Worm (Caenorhabditis elegans) whole organism, L4 larva: Measurements from ENCODE around the gene T27A1.3.

Experiments used
- F44E2.7 ChIP-seq: fragments of 200-800 bp; sonication (Bioruptor generic); IDR thresholded peaks from 2 replicates; pipeline ENCODE4 v2.1.2; 2022; ENCODE audit warnings: missing genetic modification characterization, missing compliant biosample characterization
- aha-1 ChIP-seq: fragments of 150-350 bp; peaks from one replicate; lab custom pipeline; 2014; ENCODE audit warnings: missing biosample characterization, missing genetic modification characterization
- aly-2 ChIP-seq: sonication (generic microtip); optimal IDR thresholded peaks from 2 replicates; lab custom pipeline; 2018; ENCODE audit warnings: missing biosample characterization, missing genetic modification characterization
- ceh-44 ChIP-seq: fragments of 200-800 bp; sonication (Bioruptor generic); IDR thresholded peaks from 2 replicates; pipeline ENCODE4 v1.3.6; 2022; ENCODE audit warnings: missing genetic modification reagents, missing genetic modification characterization, missing compliant biosample characterization
- ces-1 ChIP-seq: fragments of 150-350 bp; sonication (generic microtip); optimal IDR thresholded peaks from 4 replicates; lab custom pipeline; 2014; ENCODE audit warnings: missing biosample characterization, missing genetic modification reagents, missing genetic modification characterization
- cey-2 ChIP-seq: sonication (generic microtip); optimal IDR thresholded peaks from 3 replicates; lab custom pipeline; 2017; ENCODE audit warnings: missing genetic modification characterization, mild to moderate bottlenecking, missing compliant biosample characterization, antibody characterized with exemption, borderline replicate concordance; ENCODE audit not compliant: insufficient read depth
- daf-8 ChIP-seq: fragments of 200-800 bp; sonication (Bioruptor generic); IDR thresholded peaks from 2 replicates; pipeline ENCODE4 v1.3.6; 2022; ENCODE audit warnings: missing genetic modification characterization, missing compliant biosample characterization
- duxl-1 ChIP-seq: sonication (generic microtip); optimal IDR thresholded peaks from 2 replicates; lab custom pipeline; 2016; ENCODE audit warnings: mild to moderate bottlenecking, missing genetic modification characterization, moderate library complexity, missing compliant biosample characterization; ENCODE audit not compliant: poor library complexity
- dve-1 ChIP-seq: sonication (generic microtip); optimal IDR thresholded peaks from 2 replicates; lab custom pipeline; 2017; ENCODE audit warnings: antibody characterized with exemption, mild to moderate bottlenecking, missing genetic modification characterization, missing compliant biosample characterization; ENCODE audit not compliant: insufficient read depth
- hlh-11 ChIP-seq: fragments of 200-800 bp; sonication (Bioruptor generic); optimal IDR thresholded peaks from 2 replicates; lab custom pipeline; 2018; ENCODE audit warnings: mild to moderate bottlenecking, missing genetic modification characterization, missing compliant biosample characterization
- hmg-1.1 ChIP-seq: fragments of 200-800 bp; sonication (Bioruptor generic); IDR thresholded peaks from 2 replicates; pipeline ENCODE4 v1.3.6; 2022; ENCODE audit warnings: missing genetic modification reagents, missing genetic modification characterization, missing compliant biosample characterization
- lin-13 ChIP-seq: fragments of 150-350 bp; optimal IDR thresholded peaks from 2 replicates; lab custom pipeline; 2014; ENCODE audit warnings: missing biosample characterization, missing genetic modification reagents, missing genetic modification characterization
- mep-1 ChIP-seq: fragments of 150-350 bp; sonication (generic microtip); optimal IDR thresholded peaks from 3 replicates; lab custom pipeline; 2014; ENCODE audit warnings: missing biosample characterization, missing genetic modification characterization
- mxl-2 ChIP-seq: fragments of 200-800 bp; sonication (Bioruptor generic); conservative IDR thresholded peaks from 2 replicates; pipeline ENCODE4 v1.3.6; 2022; ENCODE audit warnings: missing genetic modification reagents, missing genetic modification characterization, missing compliant biosample characterization
- mxl-3 ChIP-seq: fragments of 200-800 bp; sonication (Bioruptor generic); optimal IDR thresholded peaks from 2 replicates; lab custom pipeline; 2018; ENCODE audit warnings: mild to moderate bottlenecking, missing genetic modification characterization, missing compliant biosample characterization
- nhr-11 ChIP-seq: fragments of 150-350 bp; optimal IDR thresholded peaks from 2 replicates; lab custom pipeline; 2014; ENCODE audit warnings: missing biosample characterization, missing genetic modification characterization
- nhr-28 ChIP-seq: fragments of 150-350 bp; optimal IDR thresholded peaks from 2 replicates; lab custom pipeline; 2014; ENCODE audit warnings: missing biosample characterization, missing genetic modification characterization
- nhr-42 ChIP-seq: fragments of 200-800 bp; sonication (Bioruptor generic); IDR thresholded peaks from 2 replicates; pipeline ENCODE4 v1.3.6; 2022; ENCODE audit warnings: missing genetic modification characterization, missing compliant biosample characterization
- nhr-76 ChIP-seq: fragments of 150-350 bp; optimal IDR thresholded peaks from 2 replicates; lab custom pipeline; 2014; ENCODE audit warnings: missing biosample characterization, missing genetic modification characterization
- pha-4 ChIP-seq, 2 experiments: fragments of 150-350 bp in 1 of 2; fragments of 200-800 bp in 1 of 2; sonication (Bioruptor generic) in 1 of 2; IDR thresholded peaks in 1 of 2; optimal IDR thresholded peaks in 1 of 2; 2 replicates each; pipeline versions ENCODE4 v1.3.6 to Lab custom; 2014 to 2022; ENCODE audit warnings: missing genetic modification characterization in 2 of 2, missing genetic modification reagents in 2 of 2, missing biosample characterization in 1 of 2, missing compliant biosample characterization in 1 of 2
- pqm-1 ChIP-seq: sonication (generic microtip); optimal IDR thresholded peaks from 2 replicates; lab custom pipeline; 2017; ENCODE audit warnings: missing biosample characterization, missing genetic modification characterization
- saeg-2 ChIP-seq: fragments of 200-800 bp; sonication (Bioruptor generic); IDR thresholded peaks from 2 replicates; pipeline ENCODE4 v1.3.6; 2022; ENCODE audit warnings: missing genetic modification reagents, missing genetic modification characterization, missing compliant biosample characterization
- spr-3 ChIP-seq: fragments of 200-800 bp; sonication (Bioruptor generic); optimal IDR thresholded peaks from 2 replicates; lab custom pipeline; 2018; ENCODE audit warnings: mild to moderate bottlenecking, missing genetic modification characterization, missing compliant biosample characterization
- tra-1 ChIP-seq: fragments of 200-800 bp; sonication (Bioruptor generic); IDR thresholded peaks from 2 replicates; pipeline ENCODE4 v1.3.6; 2022; ENCODE audit warnings: missing genetic modification reagents, missing genetic modification characterization, missing compliant biosample characterization
- unc-62 ChIP-seq, 3 experiments: fragments of 150-350 bp in 1 of 3; sonication (generic microtip); optimal IDR thresholded peaks in 2 of 3; peaks in 1 of 3; 1 replicate in 1 of 3; 2 replicates in 2 of 3; lab custom pipeline; 2014 to 2017; ENCODE audit warnings: missing biosample characterization in 3 of 3, missing genetic modification characterization in 3 of 3, missing genetic modification reagents in 3 of 3, missing genotype in 1 of 3
- vab-7 ChIP-seq: fragments of 200-800 bp; sonication (Bioruptor generic); IDR thresholded peaks from 2 replicates; pipeline ENCODE4 v1.3.6; 2022; ENCODE audit warnings: missing genetic modification reagents, missing genetic modification characterization, missing compliant biosample characterization
- zfp-2 ChIP-seq: sonication (generic microtip); optimal IDR thresholded peaks from 2 replicates; lab custom pipeline; 2016; ENCODE audit warnings: mild to moderate bottlenecking, missing genetic modification characterization, missing compliant biosample characterization
- zfp-3 ChIP-seq: fragments of 200-800 bp; sonication (Bioruptor generic); conservative IDR thresholded peaks from 2 replicates; pipeline ENCODE4 v1.3.6; 2022; ENCODE audit warnings: missing genetic modification reagents, missing genetic modification characterization, missing compliant biosample characterization
- ztf-11 ChIP-seq: fragments of 150-350 bp; optimal IDR thresholded peaks from 2 replicates; lab custom pipeline; 2014; ENCODE audit warnings: missing biosample characterization, missing genetic modification characterization

T27A1.3 gene

DNA sequence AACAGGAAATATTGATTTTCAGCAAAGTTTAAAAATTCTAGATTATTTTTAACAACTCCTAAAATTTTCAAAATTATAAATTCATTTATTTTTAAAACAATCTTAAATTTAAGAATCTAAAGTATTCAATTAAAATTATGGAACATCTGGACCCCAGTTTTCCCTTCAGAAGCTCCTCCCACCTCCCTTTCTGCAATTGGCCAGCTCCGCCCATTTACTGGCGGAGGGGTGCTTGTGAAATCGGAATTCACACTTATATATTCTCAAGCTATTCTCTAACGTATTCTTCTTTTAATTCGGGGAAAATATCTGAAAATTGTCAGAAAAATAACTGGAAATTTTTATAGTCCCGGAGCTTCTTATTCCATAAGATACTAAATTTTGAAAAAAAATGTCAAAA, 19.6 kb upstream of the T27A1.3 start, which contains the start of gene mab-9:
Gene mab-9 (plus strand): TSS at position 260 of the 400 bp plus-strand sequence.
- TF ChIP-seq unc-62 (GFP tag; optimal IDR thresholded peaks at IDR 0.05 in 1 of 2; lab: Kevin White, UChicago) = peak in 1 of 2 experiments; percentile 5
- no peak for TF ChIP-seq unc-62 (tag; optimal IDR thresholded peaks at IDR 0.05; lab: Kevin White, UChicago)
- TF ChIP-seq F44E2.7 = no peak
- TF ChIP-seq spr-3 (GFP tag; lab: Kevin White, UChicago) = no peak

DNA sequence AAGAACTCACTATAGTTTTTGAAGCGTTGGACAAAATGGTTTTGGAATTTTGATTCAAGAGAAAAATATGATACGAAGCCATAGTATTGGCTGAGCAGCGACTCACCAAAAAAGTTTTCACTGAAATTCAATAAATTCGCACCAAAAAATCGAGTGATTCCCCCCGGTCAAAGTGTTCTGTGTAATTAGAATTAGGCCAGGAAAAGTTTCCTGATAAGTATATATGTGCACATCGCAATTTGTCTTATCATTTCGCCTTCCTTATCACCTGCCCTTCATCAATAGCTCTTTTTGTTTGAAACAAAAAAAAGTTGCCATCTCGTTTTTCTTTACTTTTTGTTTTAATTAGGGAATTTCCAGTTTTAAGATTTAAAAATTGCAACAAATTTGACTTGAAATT, 13.6 kb upstream of the T27A1.3 start:
- TF ChIP-seq lin-13 = no peak
- peak; percentile 13 for TF ChIP-seq dve-1
- TF ChIP-seq pqm-1 = peak; percentile 76

DNA sequence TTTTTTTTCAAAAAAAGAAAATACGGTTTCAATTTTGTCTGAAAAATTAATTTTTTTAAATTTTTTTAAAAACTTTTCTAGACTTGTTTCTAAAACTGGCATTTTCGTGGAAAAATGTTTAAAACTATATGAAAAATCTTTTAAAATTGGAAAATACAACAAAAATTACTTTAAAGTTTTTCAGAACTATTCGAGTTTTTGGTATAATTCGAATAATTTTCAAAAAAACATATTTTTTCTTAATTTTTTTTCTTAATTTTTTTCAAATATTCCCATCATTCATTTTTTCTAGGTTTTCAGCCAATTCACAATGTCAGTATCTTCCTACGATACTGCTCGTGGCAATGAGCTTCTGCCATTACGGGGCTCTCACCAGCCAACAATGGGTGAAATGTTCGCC, 13.0 kb upstream of the T27A1.3 start, which contains the start of gene slc-36.2:
Gene slc-36.2 (plus strand): TSS at position 301 of the 400 bp plus-strand sequence.
- no peak for TF ChIP-seq hmg-1.1 (GFP tag; lab: Robert Waterston, UW)
- no peak for TF ChIP-seq vab-7
- TF ChIP-seq zfp-3 (GFP tag; lab: Robert Waterston, UW) = no peak
- no peak for TF ChIP-seq nhr-11 (tag; lab: Kevin White, UChicago)
- TF ChIP-seq hlh-11 (tag; lab: Kevin White, UChicago) = no peak
- TF ChIP-seq daf-8 (GFP tag; lab: Robert Waterston, UW) = no peak
- TF ChIP-seq cey-2 = no peak
- TF ChIP-seq lin-13 = no peak
- TF ChIP-seq saeg-2 (GFP tag; lab: Robert Waterston, UW) = no peak
- TF ChIP-seq ces-1 (GFP tag; lab: Kevin White, UChicago) = no peak
- no peak for TF ChIP-seq ceh-44 (GFP tag; lab: Robert Waterston, UW)
- TF ChIP-seq pha-4 (GFP tag; IDR thresholded peaks at IDR 0.05; lab: Robert Waterston, UW) = no peak
- TF ChIP-seq pha-4 (tag; optimal IDR thresholded peaks at IDR 0.05; lab: Kevin White, UChicago) = no peak

DNA sequence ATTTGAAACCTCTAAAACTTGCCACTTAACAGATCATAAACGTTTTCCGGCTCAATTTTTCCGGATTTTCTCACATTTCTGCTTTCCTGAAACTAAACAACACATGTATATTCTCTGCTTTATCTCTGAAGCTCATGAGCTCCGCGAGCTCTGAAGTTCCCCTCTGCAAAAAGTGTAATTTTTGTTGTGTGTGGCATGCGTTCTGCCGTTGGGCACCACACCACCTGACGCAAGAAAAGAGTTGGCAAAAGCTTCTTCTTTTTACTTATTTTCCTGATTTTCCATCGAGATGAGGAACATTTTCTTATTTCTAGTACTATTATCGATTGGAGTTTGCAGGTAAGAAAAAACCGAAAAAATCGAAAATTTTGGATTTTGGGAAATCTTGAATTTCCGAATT, 9.0 kb upstream of the T27A1.3 start, which contains the start of gene lgc-34:
Gene lgc-34 (plus strand): TSS at position 200 of the 400 bp plus-strand sequence.
- TF ChIP-seq aha-1 (tag; lab: Kevin White, UChicago) (peak; percentile 25), mep-1 (tag; lab: Kevin White, UChicago) (no peak)

DNA sequence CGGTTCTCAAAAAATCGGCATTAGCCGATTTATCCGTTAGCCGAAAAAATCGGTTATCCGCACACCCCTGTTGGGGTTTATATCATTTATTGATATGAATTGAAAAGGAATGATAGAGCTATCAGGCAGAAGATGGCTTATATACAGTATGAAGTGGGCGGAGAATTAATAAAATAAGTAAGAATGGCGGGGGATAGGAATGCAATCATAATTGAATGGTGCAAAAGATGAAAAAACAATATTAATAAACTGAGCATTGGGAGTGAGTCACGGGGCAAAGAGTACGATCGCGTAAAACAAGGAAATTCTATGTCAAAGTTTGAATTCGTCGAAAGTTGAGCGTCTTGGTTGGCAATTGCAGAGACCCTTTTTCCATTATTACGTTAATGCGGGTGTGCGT, 1.4 kb downstream of the T27A1.3 start, which contains the start of gene T27A1.2:
Gene T27A1.2 (minus strand): TSS at position 101 of the 400 bp plus-strand sequence.
- no peak for TF ChIP-seq nhr-76 (tag; lab: Kevin White, UChicago)
- TF ChIP-seq duxl-1 (tag; lab: Kevin White, UChicago) = no peak
- no peak for TF ChIP-seq tra-1 (GFP tag; lab: Robert Waterston, UW)
- TF ChIP-seq aly-2 (tag; lab: Kevin White, UChicago) = no peak
- TF ChIP-seq mxl-2 (GFP tag; lab: Robert Waterston, UW) = no peak
- no peak for TF ChIP-seq ceh-44 (GFP tag; lab: Robert Waterston, UW)
- no peak for TF ChIP-seq nhr-42 (GFP tag; lab: Robert Waterston, UW)
- TF ChIP-seq ztf-11 (tag; lab: Kevin White, UChicago) = no peak

DNA sequence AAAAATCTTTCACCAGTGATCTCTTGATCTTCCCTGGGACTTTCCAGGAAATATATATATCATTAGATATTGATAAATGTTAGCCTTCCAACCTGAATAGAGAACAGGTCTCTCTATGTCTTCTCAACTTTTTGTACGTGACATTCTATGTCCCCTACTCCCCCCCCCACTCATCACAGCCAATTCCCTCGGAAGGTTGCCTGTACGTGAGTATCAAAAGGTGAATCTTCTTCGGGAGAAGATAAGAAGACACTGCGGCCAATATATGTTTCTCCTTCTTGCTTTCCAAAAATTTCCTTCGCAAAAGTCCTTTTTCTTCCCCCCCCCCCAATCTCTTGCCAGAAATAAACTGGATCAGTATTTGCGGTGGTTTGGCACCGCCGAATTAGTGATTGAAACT, 7.1 kb downstream of the T27A1.3 start:
- TF ChIP-seq hlh-11 (tag; lab: Kevin White, UChicago) (peak; percentile 2), zfp-2 (no peak), aha-1 (tag; lab: Kevin White, UChicago) (peak; percentile 58), mxl-3 (GFP tag; lab: Kevin White, UChicago) (peak; percentile 47), nhr-28 (tag; lab: Kevin White, UChicago) (peak; percentile 48), unc-62 (GFP tag; optimal IDR thresholded peaks at IDR 0.05 in 1 of 2; lab: Kevin White, UChicago) (no peak), unc-62 (tag; optimal IDR thresholded peaks at IDR 0.05; lab: Kevin White, UChicago) (no peak)
